Fruit fly (Drosophila melanogaster) whole organism, wandering third instar larva: ENCODE results near the gene Arf1.
A peak's percentile ranks its signal among the peaks of the same experiment; 100 is the strongest.

Experiments used
- CrebA ChIP-seq: fragments of 200-800 bp; sonication (Bioruptor generic); optimal IDR thresholded peaks from 2 replicates; lab custom pipeline; 2016; ENCODE audit warnings: missing biosample characterization, mild to moderate bottlenecking, missing genetic modification characterization, borderline replicate concordance
- Vsx2 ChIP-seq: fragments of 200-300, 225-300 bp; sonication (Bioruptor generic); optimal IDR thresholded peaks from 2 replicates; lab custom pipeline; 2018; ENCODE audit warnings: missing biosample characterization, missing genetic modification characterization; ENCODE audit not compliant: partially characterized antibody
- dsf ChIP-seq: sonication (Bioruptor generic); optimal IDR thresholded peaks from 2 replicates; lab custom pipeline; 2016; ENCODE audit warnings: missing biosample characterization, missing genetic modification characterization, borderline replicate concordance
- tai ChIP-seq: sonication (Bioruptor generic); optimal IDR thresholded peaks from 2 replicates; lab custom pipeline; 2016; ENCODE audit warnings: missing biosample characterization, missing genetic modification characterization
- usp ChIP-seq: fragments of >200 bp; optimal IDR thresholded peaks from 2 replicates; lab custom pipeline; 2017; ENCODE audit warnings: missing biosample characterization, missing genetic modification characterization

DNA sequence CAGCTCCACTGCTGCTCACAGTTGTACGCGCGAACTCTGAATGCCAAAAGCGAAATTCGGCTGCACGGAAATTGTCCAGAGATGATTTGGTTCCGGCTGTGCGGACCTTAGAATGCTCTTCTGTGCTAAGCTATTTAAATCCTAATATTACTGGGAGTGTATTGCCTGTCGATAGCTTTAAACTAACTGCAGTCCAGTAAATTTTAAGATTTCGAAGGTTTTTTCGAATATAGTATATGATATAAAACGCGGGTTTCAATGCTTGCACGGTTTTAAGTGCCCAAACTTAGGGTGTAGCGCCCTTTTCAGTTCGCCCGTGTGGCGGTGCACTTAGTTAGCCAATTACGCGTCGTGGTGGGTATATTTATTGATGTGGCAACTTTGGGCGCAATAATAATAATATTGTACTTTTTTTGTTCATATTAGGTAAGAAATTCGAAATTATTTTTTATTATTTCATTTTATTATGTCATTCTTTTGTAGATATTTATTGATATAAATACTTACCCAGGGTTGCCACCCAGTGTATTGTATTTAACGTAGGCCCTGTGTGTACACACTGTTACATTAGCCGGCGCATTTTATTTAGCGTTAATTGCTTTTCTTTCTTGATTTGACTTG is 6.8 kb upstream of the Arf1 start, which contains the start of the genes Chro and Ssl1:
- TF ChIP-seq Vsx2 (GFP tag; lab: Kevin White, UChicago) (no peak), tai (GFP tag; lab: Kevin White, UChicago) (peak; percentile 99), CrebA (peak; percentile 98), usp (GFP tag; lab: Kevin White, UChicago) (no peak), dsf (GFP tag; lab: Kevin White, UChicago) (peak; percentile 97)
